Fruit fly (Drosophila melanogaster) whole organism, pupa: ENCODE results near the gene CG42538.

Source experiments
- CG10348 ChIP-seq: fragments of 200-800 bp; sonication (Bioruptor generic); IDR thresholded peaks from 2 replicates; pipeline ENCODE4 v1.3.6; 2022; ENCODE audit warnings: missing biosample characterization, missing genetic modification characterization
- CG12605 ChIP-seq: fragments of 200-800 bp; sonication (Bioruptor generic); IDR thresholded peaks from 2 replicates; pipeline ENCODE4 v1.3.6; 2022; ENCODE audit warnings: missing biosample characterization, missing genetic modification characterization
- CG13204 ChIP-seq: fragments of 200-800 bp; sonication (Bioruptor generic); optimal IDR thresholded peaks from 2 replicates; lab custom pipeline; 2018; ENCODE audit warnings: missing biosample characterization, mild to moderate bottlenecking, missing genetic modification characterization, moderate library complexity
- CG14655 ChIP-seq: fragments of 200-800 bp; sonication (Bioruptor generic); optimal IDR thresholded peaks from 3 replicates; lab custom pipeline; 2017; ENCODE audit warnings: mild to moderate bottlenecking, missing biosample characterization, missing genetic modification reagents, missing genetic modification characterization
- CG15710 ChIP-seq: fragments of 200-800 bp; sonication (Bioruptor generic); optimal IDR thresholded peaks from 2 replicates; lab custom pipeline; 2018; ENCODE audit warnings: missing biosample characterization, mild to moderate bottlenecking, missing genetic modification characterization, moderate library complexity
- CG17806 ChIP-seq: fragments of 200-800 bp; sonication (Bioruptor generic); optimal IDR thresholded peaks from 2 replicates; lab custom pipeline; 2018; ENCODE audit warnings: missing biosample characterization, mild to moderate bottlenecking, missing genetic modification characterization, moderate library complexity
- CG32121 ChIP-seq: fragments of 200-800 bp; sonication (Bioruptor generic); IDR thresholded peaks from 2 replicates; pipeline ENCODE4 v1.3.6; 2022; ENCODE audit warnings: missing biosample characterization, missing genetic modification characterization
- CG34367 ChIP-seq: fragments of 200-800 bp; sonication (Bioruptor generic); optimal IDR thresholded peaks from 2 replicates; lab custom pipeline; 2018; ENCODE audit warnings: missing biosample characterization, mild to moderate bottlenecking, missing genetic modification characterization
- CG4496 ChIP-seq: fragments of 200-800 bp; sonication (Bioruptor generic); IDR thresholded peaks from 3 replicates; pipeline ENCODE4 v1.3.6; 2022; ENCODE audit warnings: missing biosample characterization, missing genetic modification characterization
- CG8159 ChIP-seq: fragments of 200-800 bp; sonication (Bioruptor generic); optimal IDR thresholded peaks from 3 replicates; lab custom pipeline; 2018; ENCODE audit warnings: missing biosample characterization, mild to moderate bottlenecking, missing genetic modification characterization, moderate library complexity
- CG8301 ChIP-seq: fragments of 200-800 bp; sonication (Bioruptor generic); optimal IDR thresholded peaks from 2 replicates; lab custom pipeline; 2018; ENCODE audit warnings: missing biosample characterization, mild to moderate bottlenecking, missing genetic modification characterization
- CG9948 ChIP-seq: fragments of 200-800 bp; sonication (Bioruptor generic); optimal IDR thresholded peaks from 2 replicates; lab custom pipeline; 2018; ENCODE audit warnings: missing biosample characterization, mild to moderate bottlenecking, missing genetic modification characterization, moderate library complexity
- D1 ChIP-seq: fragments of 200-800 bp; sonication (Bioruptor generic); optimal IDR thresholded peaks from 2 replicates; lab custom pipeline; 2018; ENCODE audit warnings: missing biosample characterization, mild to moderate bottlenecking, missing genetic modification characterization, moderate library complexity
- EcR ChIP-seq: fragments of 200-800 bp; sonication (Bioruptor generic); optimal IDR thresholded peaks from 3 replicates; lab custom pipeline; 2019; ENCODE audit warnings: missing biosample characterization, missing genetic modification characterization, mild to moderate bottlenecking, moderate library complexity, missing genetic modification reagents
- Ets98B ChIP-seq: fragments of 200-800 bp; sonication (Bioruptor generic); IDR thresholded peaks from 2 replicates; pipeline ENCODE4 v1.3.6; 2022; ENCODE audit warnings: missing biosample characterization, missing genetic modification characterization
- Pif1A ChIP-seq: fragments of 200-800 bp; sonication (Bioruptor generic); optimal IDR thresholded peaks from 3 replicates; lab custom pipeline; 2016; ENCODE audit warnings: missing biosample characterization, missing genetic modification characterization
- Pif1B ChIP-seq: fragments of 200-800 bp; sonication (Bioruptor generic); optimal IDR thresholded peaks from 3 replicates; lab custom pipeline; 2016; ENCODE audit warnings: missing biosample characterization, missing genetic modification characterization
- Snoo ChIP-seq: fragments of 200-800 bp; sonication (Bioruptor generic); optimal IDR thresholded peaks from 3 replicates; lab custom pipeline; 2017; ENCODE audit warnings: missing biosample characterization, mild to moderate bottlenecking, missing genetic modification characterization, inconsistent platforms
- fd96Ca ChIP-seq: fragments of 200-800 bp; sonication (Bioruptor generic); IDR thresholded peaks from 3 replicates; pipeline ENCODE4 v1.3.6; 2022; ENCODE audit warnings: missing biosample characterization, missing genetic modification characterization
- gl ChIP-seq: fragments of 200-800 bp; sonication (Bioruptor generic); optimal IDR thresholded peaks from 2 replicates; lab custom pipeline; 2018; ENCODE audit warnings: missing biosample characterization, mild to moderate bottlenecking, missing genetic modification characterization
- rn ChIP-seq: fragments of 200-800 bp; sonication (Bioruptor generic); IDR thresholded peaks from 2 replicates; pipeline ENCODE4 v1.3.6; 2022; ENCODE audit warnings: missing biosample characterization, missing genetic modification characterization

CG42538 gene

DNA sequence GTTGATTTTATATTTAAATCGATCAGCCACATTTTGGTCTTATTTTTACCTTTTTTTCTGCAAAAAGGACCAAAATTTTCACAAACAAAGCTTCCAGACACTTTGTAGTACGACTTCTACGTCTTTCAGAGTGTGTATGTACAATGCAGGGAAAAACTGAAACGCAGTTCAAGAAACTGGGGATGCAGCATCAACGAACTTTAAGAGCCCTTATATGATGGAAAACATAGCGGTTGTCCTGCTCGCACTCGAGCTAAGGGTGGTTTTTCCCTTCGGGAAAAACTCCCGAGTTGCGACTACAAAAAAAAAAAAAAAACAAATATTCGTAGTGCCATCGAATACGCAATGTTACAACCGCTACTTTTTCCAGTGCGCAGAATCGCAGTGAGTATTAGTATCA lies 6.1 kb downstream of the CG42538 start:
- TF ChIP-seq Snoo (tag; lab: Kevin White, UChicago) (no peak), CG10348 (GFP tag; lab: Robert Waterston, UW) (no peak), CG15710 (tag; lab: Kevin White, UChicago) (no peak), CG9948 (no peak), rn (GFP tag; lab: Robert Waterston, UW) (no peak), CG8301 (tag; lab: Kevin White, UChicago) (no peak), CG32121 (GFP tag; lab: Robert Waterston, UW) (no peak), Ets98B (GFP tag; lab: Robert Waterston, UW) (no peak), CG17806 (no peak), CG8159 (tag; lab: Kevin White, UChicago) (no peak), CG14655 (no peak), Pif1A (GFP tag; lab: Kevin White, UChicago) (no peak), CG4496 (GFP tag; lab: Robert Waterston, UW) (0 out of 3 replicates have a peak, but pooled peaks have one; percentile 13), CG13204 (GFP tag; lab: Kevin White, UChicago) (no peak), EcR (GFP tag; lab: Kevin White, UChicago) (peak; percentile 32), Pif1B (no peak), CG34367 (no peak), CG12605 (0 out of 2 replicates have a peak, but pooled peaks have one; percentile 9), D1 (tag; lab: Kevin White, UChicago) (no peak)

DNA sequence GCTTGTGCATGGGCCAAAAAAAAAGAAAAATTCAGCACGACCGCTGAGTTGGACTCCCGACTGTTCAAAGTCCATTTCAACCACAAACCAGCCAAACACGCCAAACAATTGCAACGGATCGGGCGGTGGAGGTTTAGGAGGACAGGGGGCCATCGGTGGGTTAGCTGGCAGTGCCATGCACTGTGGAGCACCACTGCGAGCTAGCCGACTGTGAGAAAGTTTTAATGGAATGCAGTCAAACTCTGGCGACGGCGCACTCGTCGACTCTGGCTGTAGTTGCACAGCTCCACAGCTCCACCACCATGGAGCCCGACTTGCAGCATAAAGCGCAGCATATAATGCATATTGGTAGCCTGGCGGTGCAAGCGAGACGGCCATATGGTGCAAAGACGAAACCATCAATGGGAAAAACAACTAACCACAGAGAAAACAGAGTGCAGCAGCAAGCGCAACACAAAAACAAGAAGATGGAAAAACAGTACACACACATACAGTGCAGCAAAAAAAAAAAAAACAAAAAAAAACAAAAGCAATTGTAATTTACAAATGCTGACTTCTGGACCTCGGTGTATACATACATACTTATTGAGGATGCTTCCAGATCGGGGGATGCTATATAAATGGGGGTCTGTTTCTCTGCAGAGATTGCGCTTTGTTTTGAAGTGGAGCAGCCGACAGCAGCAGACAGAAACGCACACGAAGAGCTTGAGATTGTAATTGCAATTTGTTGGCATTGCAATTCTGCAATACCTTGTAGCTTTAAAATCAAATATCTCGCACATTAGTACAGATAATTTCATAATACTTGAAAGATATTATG lies 7.1 kb downstream of the CG42538 start:
- peak; percentile 79 for TF ChIP-seq CG4496 (GFP tag; lab: Robert Waterston, UW)
- TF ChIP-seq CG32121 (GFP tag; lab: Robert Waterston, UW), result peak; percentile 66
- no peak for TF ChIP-seq CG9948
- TF ChIP-seq CG13204 (GFP tag; lab: Kevin White, UChicago), result peak; percentile 83
- peak; percentile 22 for TF ChIP-seq CG17806
- TF ChIP-seq fd96Ca (GFP tag; lab: Robert Waterston, UW), result peak; percentile 80
- no peak for TF ChIP-seq rn (GFP tag; lab: Robert Waterston, UW)
- TF ChIP-seq Ets98B (GFP tag; lab: Robert Waterston, UW), result peak; percentile 80
- TF ChIP-seq CG14655, result peak; percentile 74
- TF ChIP-seq CG8159 (tag; lab: Kevin White, UChicago), result peak; percentile 29
- peak; percentile 47 for TF ChIP-seq CG15710 (tag; lab: Kevin White, UChicago)
- TF ChIP-seq D1 (tag; lab: Kevin White, UChicago), result no peak
- no peak for TF ChIP-seq CG10348 (GFP tag; lab: Robert Waterston, UW)
- TF ChIP-seq gl (tag; lab: Kevin White, UChicago), result peak; percentile 91
- TF ChIP-seq Snoo (tag; lab: Kevin White, UChicago), result peak; percentile 33
- TF ChIP-seq EcR (GFP tag; lab: Kevin White, UChicago), result peak; percentile 65
- peak; percentile 46 for TF ChIP-seq Pif1A (GFP tag; lab: Kevin White, UChicago)
- TF ChIP-seq CG34367, result peak; percentile 29
- peak; percentile 56 for TF ChIP-seq Pif1B
- peak; percentile 54; the same call in 1 of the 2 replicates for TF ChIP-seq CG12605
- TF ChIP-seq CG8301 (tag; lab: Kevin White, UChicago), result peak; percentile 57
- TF ChIP-seq, all 21 proteins: peak for 17

DNA sequence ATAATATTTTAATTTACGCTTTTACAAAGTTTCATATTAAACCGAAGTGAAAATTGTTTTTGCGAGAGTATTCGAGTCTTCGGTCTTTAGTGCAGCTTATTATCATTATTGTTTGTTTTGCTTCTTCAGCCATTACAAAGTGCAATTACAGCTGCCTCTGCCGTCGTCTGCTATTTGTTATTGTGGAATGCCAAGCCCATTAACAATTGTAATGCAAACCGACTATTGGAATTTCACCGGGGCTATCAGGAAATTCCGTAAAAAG lies 7.7 kb downstream of the CG42538 start:
- TF ChIP-seq CG13204 (GFP tag; lab: Kevin White, UChicago) (no peak), EcR (GFP tag; lab: Kevin White, UChicago) (no peak), CG8301 (tag; lab: Kevin White, UChicago) (no peak), CG9948 (peak; percentile 8), CG8159 (tag; lab: Kevin White, UChicago) (peak; percentile 47), CG34367 (no peak), Pif1A (GFP tag; lab: Kevin White, UChicago) (no peak), fd96Ca (GFP tag; lab: Robert Waterston, UW) (no peak), D1 (tag; lab: Kevin White, UChicago) (peak; percentile 36)

DNA sequence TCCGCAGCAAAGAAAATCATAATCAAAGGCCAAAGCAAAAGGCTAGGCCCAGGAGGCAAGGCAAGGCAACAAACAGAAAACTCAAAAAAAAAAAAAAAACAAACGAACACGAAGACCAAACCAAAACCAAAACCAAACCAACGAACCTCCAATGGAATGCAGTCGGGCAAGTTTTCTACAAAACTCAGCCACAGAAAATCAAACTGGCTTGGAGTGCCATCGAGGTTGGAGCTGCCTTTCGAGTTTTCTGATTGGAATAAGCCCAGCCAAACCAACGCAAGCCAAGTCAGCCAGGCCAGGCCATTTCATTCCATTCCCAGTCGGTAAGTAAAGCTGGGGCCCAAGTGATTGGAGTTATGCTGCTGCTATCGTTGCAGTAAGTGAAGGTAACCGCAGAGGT lies 8.3 kb downstream of the CG42538 start:
- TF ChIP-seq CG9948 (no peak), D1 (tag; lab: Kevin White, UChicago) (no peak), Ets98B (GFP tag; lab: Robert Waterston, UW) (peak; percentile 4; the same call in 1 of the 2 replicates), CG8159 (tag; lab: Kevin White, UChicago) (no peak), CG14655 (no peak), CG12605 (peak; percentile 45), CG4496 (GFP tag; lab: Robert Waterston, UW) (peak; percentile 43), CG34367 (no peak)

DNA sequence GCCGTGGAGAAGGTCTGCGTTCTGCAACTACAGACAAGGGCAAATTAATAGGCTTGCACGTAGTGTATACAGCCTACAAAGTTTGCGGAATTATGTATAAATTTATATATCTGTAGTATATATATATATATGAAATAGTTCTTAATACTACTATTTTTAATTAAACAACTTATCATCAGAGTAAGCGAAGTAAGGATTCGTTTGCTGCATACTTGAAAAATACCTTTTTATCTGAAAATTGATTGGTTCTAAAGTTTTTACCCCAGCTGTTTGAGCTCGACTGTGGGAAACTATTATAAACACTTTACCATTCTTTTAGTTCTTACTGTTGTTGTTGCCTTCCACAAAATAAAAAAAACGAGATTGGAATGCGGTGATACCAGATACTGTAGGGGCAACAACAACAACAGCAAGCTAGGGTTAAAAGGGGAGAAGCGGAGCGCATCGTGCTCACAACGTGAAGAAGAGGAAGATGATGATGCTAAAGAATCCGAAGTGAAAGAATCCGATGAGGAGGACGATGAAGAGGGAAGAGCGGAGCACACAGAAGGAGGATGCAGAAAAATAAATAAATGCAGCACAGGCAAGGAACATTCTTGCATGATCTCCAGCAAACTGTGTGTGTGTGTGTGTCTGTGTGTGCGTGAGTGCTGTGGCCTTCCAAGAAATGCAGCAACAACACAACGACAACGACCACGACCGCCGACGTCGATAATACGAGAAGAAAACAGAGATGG lies 8.9 kb downstream of the CG42538 start:
- TF ChIP-seq Pif1A (GFP tag; lab: Kevin White, UChicago), result peak; percentile 49
- peak; percentile 81 for TF ChIP-seq D1 (tag; lab: Kevin White, UChicago)
- TF ChIP-seq Snoo (tag; lab: Kevin White, UChicago), result peak; percentile 77
- TF ChIP-seq CG9948, result peak; percentile 86
- TF ChIP-seq CG8159 (tag; lab: Kevin White, UChicago), result peak; percentile 95
- peak; percentile 60 for TF ChIP-seq CG32121 (GFP tag; lab: Robert Waterston, UW)
- peak; percentile 90 for TF ChIP-seq EcR (GFP tag; lab: Kevin White, UChicago)
- peak; percentile 80 for TF ChIP-seq CG34367
- peak; percentile 53 for TF ChIP-seq gl (tag; lab: Kevin White, UChicago)
- TF ChIP-seq rn (GFP tag; lab: Robert Waterston, UW), result peak; percentile 4; the same call in 1 of the 2 replicates
- peak; percentile 82 for TF ChIP-seq CG8301 (tag; lab: Kevin White, UChicago)
- peak; percentile 36; the same call in 1 of the 2 replicates for TF ChIP-seq Ets98B (GFP tag; lab: Robert Waterston, UW)
- TF ChIP-seq CG13204 (GFP tag; lab: Kevin White, UChicago), result peak; percentile 77
- TF ChIP-seq CG4496 (GFP tag; lab: Robert Waterston, UW), result peak; percentile 61; the same call in 2 of the 3 replicates
- TF ChIP-seq Pif1B, result peak; percentile 48
- TF ChIP-seq CG15710 (tag; lab: Kevin White, UChicago), result peak; percentile 91
- TF ChIP-seq fd96Ca (GFP tag; lab: Robert Waterston, UW), result peak; percentile 36; the same call in 1 of the 3 replicates
- peak; percentile 81 for TF ChIP-seq CG17806
- TF ChIP-seq CG10348 (GFP tag; lab: Robert Waterston, UW), result no peak
- peak; percentile 48; the same call in 1 of the 2 replicates for TF ChIP-seq CG12605
- peak; percentile 88 for TF ChIP-seq CG14655
